Worm (Caenorhabditis elegans) whole organism, L1 larva: ENCODE data around the gene C06E4.8.

Experiments used
- C04F5.9 ChIP-seq: sonication (generic microtip); optimal IDR thresholded peaks from 2 replicates; lab custom pipeline; 2016; ENCODE audit warnings: missing genetic modification characterization, missing compliant biosample characterization
- C16A3.4 ChIP-seq: fragments of 150-350 bp; optimal IDR thresholded peaks from 2 replicates; lab custom pipeline; 2014; ENCODE audit warnings: missing biosample characterization, missing genetic modification characterization
- C34B4.2 ChIP-seq: sonication (generic microtip); optimal IDR thresholded peaks from 2 replicates; lab custom pipeline; 2017; ENCODE audit warnings: mild to moderate bottlenecking, missing genetic modification characterization, missing compliant biosample characterization
- alr-1 ChIP-seq: fragments of 200-800 bp; sonication (Bioruptor generic); optimal IDR thresholded peaks from 2 replicates; lab custom pipeline; 2018; ENCODE audit warnings: borderline replicate concordance, mild to moderate bottlenecking, missing genetic modification characterization, missing compliant biosample characterization
- aly-2 ChIP-seq: fragments of 150-350 bp; optimal IDR thresholded peaks from 2 replicates; lab custom pipeline; 2014; ENCODE audit warnings: missing biosample characterization, missing genetic modification characterization
- ama-1 ChIP-seq: fragments of 150-350 bp; optimal IDR thresholded peaks from 2 replicates; lab custom pipeline; 2014
- blmp-1 ChIP-seq: fragments of 150-350 bp; optimal IDR thresholded peaks from 2 replicates; lab custom pipeline; 2014; ENCODE audit warnings: missing biosample characterization, missing genetic modification characterization
- ceh-82 ChIP-seq, 3 experiments: fragments of 150-350 bp in 1 of 3; sonication (generic microtip) in 2 of 3; optimal IDR thresholded peaks; 2 replicates each; lab custom pipeline; 2014 to 2017; ENCODE audit warnings: missing biosample characterization in 3 of 3, missing genetic modification characterization in 3 of 3
- ces-1 ChIP-seq: fragments of 150-350 bp; optimal IDR thresholded peaks from 2 replicates; lab custom pipeline; 2014; ENCODE audit warnings: missing biosample characterization, missing genetic modification reagents, missing genetic modification characterization
- dpl-1 ChIP-seq, 3 experiments: fragments of 150-350 bp in 2 of 3; sonication (generic microtip) in 1 of 3; optimal IDR thresholded peaks; 2 replicates each; lab custom pipeline; 2014 to 2017; ENCODE audit warnings: missing biosample characterization in 3 of 3, missing genetic modification characterization in 3 of 3, missing genetic modification reagents in 3 of 3
- efl-1 ChIP-seq, 4 experiments: fragments of 150-350 bp; optimal IDR thresholded peaks in 3 of 4; peaks in 1 of 4; 1 replicate in 1 of 4; 2 replicates in 3 of 4; lab custom pipeline; 2014; ENCODE audit warnings: missing biosample characterization in 2 of 4, missing genetic modification characterization in 2 of 4, missing genetic modification reagents in 2 of 4
- efl-3 ChIP-seq: fragments of 200-800 bp; sonication (Bioruptor generic); optimal IDR thresholded peaks from 2 replicates; lab custom pipeline; 2018; ENCODE audit warnings: mild to moderate bottlenecking, missing genetic modification characterization, missing compliant biosample characterization
- egl-13 ChIP-seq: sonication (generic microtip); optimal IDR thresholded peaks from 2 replicates; lab custom pipeline; 2016; ENCODE audit warnings: missing genotype, missing genetic modification reagents, missing genetic modification characterization, missing compliant biosample characterization
- fkh-10 ChIP-seq: sonication (generic microtip); optimal IDR thresholded peaks from 2 replicates; lab custom pipeline; 2017; ENCODE audit warnings: missing biosample characterization, missing genetic modification reagents, missing genetic modification characterization
- fkh-8 ChIP-seq: sonication (generic microtip); optimal IDR thresholded peaks from 2 replicates; lab custom pipeline; 2016; ENCODE audit warnings: mild to moderate bottlenecking, missing genetic modification characterization, missing compliant biosample characterization
- fos-1 ChIP-seq: fragments of 150-350 bp; optimal IDR thresholded peaks from 2 replicates; lab custom pipeline; 2014; ENCODE audit warnings: missing biosample characterization, missing genetic modification characterization
- hlh-17 ChIP-seq: fragments of 200-800 bp; sonication (Bioruptor generic); optimal IDR thresholded peaks from 2 replicates; lab custom pipeline; 2018; ENCODE audit warnings: missing genetic modification characterization, mild to moderate bottlenecking, missing compliant biosample characterization, moderate library complexity, borderline replicate concordance
- hlh-4 ChIP-seq: sonication (generic microtip); optimal IDR thresholded peaks from 2 replicates; lab custom pipeline; 2016; ENCODE audit warnings: mild to moderate bottlenecking, missing genetic modification characterization, missing compliant biosample characterization
- hpl-2 ChIP-seq: fragments of 150-350 bp; optimal IDR thresholded peaks from 2 replicates; lab custom pipeline; 2014; ENCODE audit warnings: missing biosample characterization, missing genetic modification reagents, missing genetic modification characterization
- irx-1 ChIP-seq: sonication (generic microtip); optimal IDR thresholded peaks from 2 replicates; lab custom pipeline; 2016; ENCODE audit warnings: missing genetic modification characterization, missing compliant biosample characterization
- lin-13 ChIP-seq: fragments of 150-350 bp; optimal IDR thresholded peaks from 2 replicates; lab custom pipeline; 2014; ENCODE audit warnings: missing biosample characterization, missing genetic modification reagents, missing genetic modification characterization
- lin-14 ChIP-seq: fragments of 200-800 bp; sonication (Bioruptor generic); optimal IDR thresholded peaks from 2 replicates; lab custom pipeline; 2018; ENCODE audit warnings: mild to moderate bottlenecking, missing genetic modification characterization, moderate library complexity, missing compliant biosample characterization
- lsy-2 ChIP-seq, 2 experiments: fragments of 150-350 bp; optimal IDR thresholded peaks; 2 replicates each; lab custom pipeline; 2014; ENCODE audit warnings: missing biosample characterization in 2 of 2, missing genetic modification characterization in 2 of 2
- mab-9 ChIP-seq: fragments of 200-800 bp; sonication (Bioruptor generic); IDR thresholded peaks from 2 replicates; pipeline ENCODE4 v1.3.6; 2022; ENCODE audit warnings: missing genetic modification reagents, missing genetic modification characterization, missing compliant biosample characterization
- mdl-1 ChIP-seq, 2 experiments: fragments of 150-350 bp; optimal IDR thresholded peaks; 2 replicates each; lab custom pipeline; 2014 to 2017; ENCODE audit warnings: missing biosample characterization in 2 of 2, missing genetic modification characterization in 2 of 2, inconsistent platforms in 1 of 2
- mef-2 ChIP-seq: fragments of 150-350 bp; optimal IDR thresholded peaks from 2 replicates; lab custom pipeline; 2014; ENCODE audit warnings: missing biosample characterization, missing genetic modification characterization
- mep-1 ChIP-seq: fragments of 150-350 bp; optimal IDR thresholded peaks from 2 replicates; lab custom pipeline; 2014; ENCODE audit warnings: missing biosample characterization, missing genetic modification characterization
- nhr-11 ChIP-seq: fragments of 150-350 bp; optimal IDR thresholded peaks from 2 replicates; lab custom pipeline; 2014; ENCODE audit warnings: missing biosample characterization, missing genetic modification characterization
- nhr-19 ChIP-seq: fragments of 200-800 bp; sonication (Bioruptor generic); conservative IDR thresholded peaks from 2 replicates; pipeline ENCODE4 v1.3.6; 2022; ENCODE audit warnings: missing genetic modification characterization, missing compliant biosample characterization
- nhr-20 ChIP-seq: sonication (generic microtip); optimal IDR thresholded peaks from 2 replicates; lab custom pipeline; 2016; ENCODE audit warnings: mild to moderate bottlenecking, missing genetic modification characterization, missing compliant biosample characterization
- nhr-237 ChIP-seq: fragments of 150-350 bp; optimal IDR thresholded peaks from 2 replicates; lab custom pipeline; 2014; ENCODE audit warnings: missing biosample characterization, missing genetic modification characterization
- nhr-28 ChIP-seq: fragments of 150-350 bp; optimal IDR thresholded peaks from 2 replicates; lab custom pipeline; 2014; ENCODE audit warnings: missing biosample characterization, missing genetic modification characterization
- nhr-77 ChIP-seq: fragments of 150-350 bp; optimal IDR thresholded peaks from 2 replicates; lab custom pipeline; 2014; ENCODE audit warnings: missing biosample characterization, missing genetic modification characterization
- nhr-90 ChIP-seq: sonication (generic microtip); optimal IDR thresholded peaks from 2 replicates; lab custom pipeline; 2016; ENCODE audit warnings: mild to moderate bottlenecking, missing genetic modification characterization, missing compliant biosample characterization; ENCODE audit not compliant: poor library complexity
- pag-3 ChIP-seq: sonication (generic microtip); optimal IDR thresholded peaks from 2 replicates; lab custom pipeline; 2017; ENCODE audit warnings: missing genetic modification characterization, mild to moderate bottlenecking, missing compliant biosample characterization, antibody characterized with exemption, borderline replicate concordance; ENCODE audit not compliant: insufficient read depth
- pax-3 ChIP-seq: fragments of 200-800 bp; sonication (Bioruptor generic); optimal IDR thresholded peaks from 2 replicates; lab custom pipeline; 2018; ENCODE audit warnings: mild to moderate bottlenecking, missing genetic modification characterization, moderate library complexity, missing compliant biosample characterization
- pqm-1 ChIP-seq: sonication (generic microtip); optimal IDR thresholded peaks from 3 replicates; lab custom pipeline; 2017; ENCODE audit warnings: missing biosample characterization, missing genetic modification characterization
- rnt-1 ChIP-seq: sonication (generic microtip); optimal IDR thresholded peaks from 2 replicates; lab custom pipeline; 2016; ENCODE audit warnings: mild to moderate bottlenecking, missing genetic modification characterization, moderate library complexity, missing compliant biosample characterization
- snpc-4 ChIP-seq: fragments of 150-350 bp; optimal IDR thresholded peaks from 2 replicates; lab custom pipeline; 2014; ENCODE audit warnings: missing biosample characterization, missing genetic modification characterization
- snu-23 ChIP-seq: sonication (generic microtip); optimal IDR thresholded peaks from 2 replicates; lab custom pipeline; 2016; ENCODE audit warnings: missing genetic modification characterization, missing compliant biosample characterization
- sox-4 ChIP-seq: sonication (generic microtip); optimal IDR thresholded peaks from 2 replicates; lab custom pipeline; 2016; ENCODE audit warnings: missing genetic modification characterization, missing compliant biosample characterization
- sptf-1 ChIP-seq: fragments of 150-350 bp; optimal IDR thresholded peaks from 2 replicates; lab custom pipeline; 2014; ENCODE audit warnings: missing biosample characterization, missing genetic modification characterization
- sup-37 ChIP-seq: fragments of 200-800 bp; sonication (Bioruptor generic); optimal IDR thresholded peaks from 2 replicates; lab custom pipeline; 2018; ENCODE audit warnings: mild to moderate bottlenecking, missing genetic modification characterization, missing compliant biosample characterization
- swsn-7 ChIP-seq: sonication (generic microtip); optimal IDR thresholded peaks from 2 replicates; lab custom pipeline; 2016; ENCODE audit warnings: missing genetic modification characterization, missing compliant biosample characterization
- tbx-2 ChIP-seq: sonication (generic microtip); optimal IDR thresholded peaks from 2 replicates; lab custom pipeline; 2016; ENCODE audit warnings: missing genetic modification characterization, missing compliant biosample characterization
- unc-130 ChIP-seq: fragments of 150-350 bp; optimal IDR thresholded peaks from 2 replicates; lab custom pipeline; 2017; ENCODE audit warnings: missing biosample characterization, missing genetic modification characterization, inconsistent platforms
- unc-30 ChIP-seq: sonication (generic microtip); optimal IDR thresholded peaks from 2 replicates; lab custom pipeline; 2017; ENCODE audit warnings: missing biosample characterization, missing genetic modification characterization
- unc-62 ChIP-seq: fragments of 150-350 bp; optimal IDR thresholded peaks from 2 replicates; lab custom pipeline; 2014; ENCODE audit warnings: missing biosample characterization, missing genetic modification reagents, missing genetic modification characterization
- unc-98 ChIP-seq: fragments of 200-800 bp; sonication (Bioruptor generic); IDR thresholded peaks from 2 replicates; pipeline ENCODE4 v1.3.6; 2022; ENCODE audit warnings: missing genetic modification characterization, missing compliant biosample characterization
- vab-15 ChIP-seq: sonication (generic microtip); optimal IDR thresholded peaks from 2 replicates; lab custom pipeline; 2017; ENCODE audit warnings: missing genotype, mild to moderate bottlenecking, missing genetic modification characterization, missing compliant biosample characterization
- xbp-1 ChIP-seq: sonication (generic microtip); optimal IDR thresholded peaks from 2 replicates; lab custom pipeline; 2016; ENCODE audit warnings: missing genetic modification characterization, missing compliant biosample characterization
- zip-4 ChIP-seq: fragments of 200-800 bp; sonication (Bioruptor generic); optimal IDR thresholded peaks from 2 replicates; lab custom pipeline; 2018; ENCODE audit warnings: mild to moderate bottlenecking, missing genetic modification characterization, moderate library complexity, missing compliant biosample characterization
- ztf-11 ChIP-seq, 2 experiments: sonication (generic microtip); optimal IDR thresholded peaks; 2 replicates each; lab custom pipeline; 2016 to 2017; ENCODE audit warnings: missing genetic modification characterization in 2 of 2, missing biosample characterization in 1 of 2, missing compliant biosample characterization in 1 of 2

C06E4.8 gene

DNA sequence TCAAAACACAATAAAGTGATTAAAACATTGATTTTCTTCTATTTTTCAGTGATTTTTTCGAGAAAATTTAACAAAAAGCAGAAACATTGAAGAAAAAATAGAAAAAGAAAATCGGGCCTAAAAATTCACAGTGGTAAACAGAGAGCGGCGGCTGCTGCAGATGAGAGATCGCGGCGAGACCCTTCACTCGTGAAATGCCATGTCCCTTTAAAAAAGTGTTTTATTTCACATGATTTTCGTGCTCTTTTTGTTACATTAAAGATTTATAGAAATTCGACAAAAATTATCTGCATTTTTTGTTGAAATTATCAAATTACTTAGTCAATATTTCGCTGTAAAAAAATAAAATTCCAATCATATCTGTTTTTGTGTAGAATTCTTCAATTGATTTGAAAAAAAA is 28.3 kb upstream of the C06E4.8 start:
- TF ChIP-seq fkh-8 (tag; lab: Kevin White, UChicago) (peak; percentile 38), nhr-20 (tag; lab: Kevin White, UChicago) (peak; percentile 59), efl-1 (optimal IDR thresholded peaks at IDR 0.05; lab: Kevin White, UChicago) (peak; percentile 60 to 66), efl-1 (GFP tag; optimal IDR thresholded peaks at IDR 0.05 in 1 of 2; lab: Kevin White, UChicago) (peak; percentile 51 to 92), dpl-1 (GFP tag; optimal IDR thresholded peaks at IDR 0.05; lab: Kevin White, UChicago) (peak; percentile 46 to 65 (median 60)), aly-2 (tag; lab: Kevin White, UChicago) (no peak), hpl-2 (GFP tag; lab: Kevin White, UChicago) (no peak), nhr-28 (no peak), nhr-90 (peak; percentile 41), lin-13 (GFP tag; lab: Kevin White, UChicago) (peak; percentile 8), nhr-19 (GFP tag; lab: Robert Waterston, UW) (peak; percentile 40; the same call in 1 of the 2 replicates), efl-3 (GFP tag; lab: Kevin White, UChicago) (no peak), C34B4.2 (no peak), ama-1 (lab: Kevin White, UChicago) (no peak), alr-1 (tag; lab: Kevin White, UChicago) (no peak), tbx-2 (tag; lab: Kevin White, UChicago) (peak; percentile 45), unc-130 (tag; lab: Kevin White, UChicago) (peak; percentile 35), nhr-237 (tag; lab: Kevin White, UChicago) (no peak), lsy-2 (tag; optimal IDR thresholded peaks at IDR 0.05; lab: Kevin White, UChicago) (peak; percentile 61 to 86), unc-62 (no peak), ces-1 (GFP tag; lab: Kevin White, UChicago) (no peak), pax-3 (tag; lab: Kevin White, UChicago) (no peak), pag-3 (tag; lab: Kevin White, UChicago) (no peak), unc-98 (GFP tag; lab: Robert Waterston, UW) (no peak), hlh-4 (tag; lab: Kevin White, UChicago) (no peak), unc-30 (tag; lab: Kevin White, UChicago) (no peak), egl-13 (tag; lab: Kevin White, UChicago) (no peak), ztf-11 (tag; optimal IDR thresholded peaks at IDR 0.05; lab: Kevin White, UChicago) (no peak), C04F5.9 (no peak), mep-1 (tag; lab: Kevin White, UChicago) (peak; percentile 63), snu-23 (GFP tag; lab: Kevin White, UChicago) (peak; percentile 79), lin-14 (GFP tag; lab: Kevin White, UChicago) (peak; percentile 65), mef-2 (tag; lab: Kevin White, UChicago) (no peak), pqm-1 (no peak), ceh-82 (tag; optimal IDR thresholded peaks at IDR 0.05; lab: Kevin White, UChicago) (peak in 2 of 3 experiments; percentile 7 to 56), mdl-1 (tag; optimal IDR thresholded peaks at IDR 0.05; lab: Kevin White, UChicago) (peak in 1 of 2 experiments; percentile 23), xbp-1 (peak; percentile 32), mab-9 (no peak), fkh-10 (GFP tag; lab: Kevin White, UChicago) (no peak), swsn-7 (tag; lab: Kevin White, UChicago) (peak; percentile 64), irx-1 (tag; lab: Kevin White, UChicago) (peak; percentile 22), zip-4 (no peak), blmp-1 (tag; lab: Kevin White, UChicago) (peak; percentile 11), C16A3.4 (tag; lab: Kevin White, UChicago) (peak; percentile 60), fos-1 (no peak), sox-4 (tag; lab: Kevin White, UChicago) (no peak), snpc-4 (tag; lab: Kevin White, UChicago) (peak; percentile 43), nhr-11 (tag; lab: Kevin White, UChicago) (no peak), vab-15 (tag; lab: Kevin White, UChicago) (no peak), sptf-1 (tag; lab: Kevin White, UChicago) (no peak), nhr-77 (tag; lab: Kevin White, UChicago) (no peak), rnt-1 (tag; lab: Kevin White, UChicago) (peak; percentile 54), sup-37 (GFP tag; lab: Kevin White, UChicago) (no peak), hlh-17 (no peak)
